Worm (Caenorhabditis elegans): ENCODE data around the gene F31B9.2.

The F31B9.2 gene

DNA sequence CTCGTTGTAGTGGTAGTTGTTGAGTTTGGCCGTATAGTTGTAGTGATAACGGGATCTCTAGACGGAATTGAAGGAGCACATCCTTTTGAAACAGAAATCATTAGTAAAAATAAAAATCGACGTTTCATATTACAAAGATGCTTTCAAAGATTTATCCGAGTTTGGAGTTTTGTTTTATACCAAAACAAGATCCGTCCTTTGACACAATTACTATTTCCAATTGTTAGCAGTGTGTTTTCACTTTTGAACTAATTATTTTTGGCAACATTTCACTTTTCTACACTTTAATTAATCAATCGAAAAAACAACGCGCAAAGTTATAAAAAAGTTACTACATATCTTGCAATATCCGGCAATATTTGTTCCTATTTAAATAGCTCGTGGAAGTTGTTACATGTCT is at the start of gene F31B9.2, which contains the start of gene F31B9.4:
F31B9.2 (plus strand) TSS at position 368 of the 400 bp plus-strand sequence.
F31B9.4 (minus strand) TSS at position 101 of the 400 bp plus-strand sequence.
- TF ChIP-seq unc-62 (GFP tag; optimal IDR thresholded peaks at IDR 0.05): no peak

DNA sequence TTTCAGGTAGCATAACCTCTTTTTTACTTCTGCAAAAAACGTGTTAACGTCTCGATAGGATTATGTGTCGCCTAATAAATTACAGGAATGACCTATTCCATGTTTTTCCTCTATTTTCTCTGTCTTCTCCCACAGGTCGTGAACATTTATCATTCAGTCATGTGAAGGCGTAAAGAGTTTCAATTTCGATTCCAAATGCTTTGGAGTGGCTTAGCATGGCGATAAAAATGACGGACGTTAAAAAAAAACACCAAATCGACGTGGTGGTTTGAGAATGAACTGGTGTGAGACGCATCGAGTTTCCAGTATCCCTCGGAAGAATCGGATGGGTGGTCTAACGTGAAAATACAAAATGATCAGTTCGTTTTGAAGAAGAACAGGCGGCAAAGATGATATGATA is 47.6 kb upstream of the F31B9.2 start:
- TF ChIP-seq unc-62 (GFP tag; optimal IDR thresholded peaks at IDR 0.05): no peak

DNA sequence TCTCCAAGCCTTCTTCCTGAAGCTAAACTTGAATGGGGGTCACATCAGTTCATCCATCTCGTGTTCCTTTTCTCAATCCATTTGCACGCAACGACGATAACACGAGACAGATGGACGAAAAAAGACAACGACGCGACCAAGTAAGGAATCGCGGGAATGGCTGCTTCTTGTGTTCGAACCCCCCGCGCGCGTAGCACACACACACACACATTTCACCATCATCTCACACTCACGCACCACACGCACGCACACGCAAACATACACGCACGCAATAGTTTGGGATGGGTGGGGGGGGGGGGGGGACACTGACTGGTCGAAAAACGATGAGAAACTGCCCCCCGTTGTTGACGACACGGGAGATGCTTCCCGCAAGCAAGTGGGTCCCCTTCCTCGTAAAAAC is 40.2 kb upstream of the F31B9.2 start:
- no peak for TF ChIP-seq unc-62 (GFP tag; optimal IDR thresholded peaks at IDR 0.05)

DNA sequence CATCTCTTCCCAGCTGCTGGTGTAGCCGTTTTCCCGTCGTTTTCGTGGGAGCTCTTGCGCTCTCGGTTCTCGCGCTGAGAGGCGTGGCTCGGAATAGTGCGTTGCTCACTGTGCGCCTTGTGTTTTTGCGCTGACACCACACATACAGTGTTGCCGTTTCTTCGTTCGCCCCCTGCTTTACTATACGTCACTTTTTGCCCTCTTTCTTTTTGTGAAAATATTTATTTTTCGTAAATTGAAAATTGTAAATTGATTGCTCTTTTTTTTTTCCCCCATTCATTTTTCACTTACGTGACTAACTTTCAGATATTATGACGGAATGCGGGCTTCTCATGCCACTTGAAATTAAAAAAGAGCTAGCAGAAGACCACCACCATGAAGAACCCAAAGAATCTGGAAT is 38.4 kb upstream of the F31B9.2 start, which contains the start of gene gmeb-2:
gmeb-2 (plus strand) TSS at position 301 of the 400 bp plus-strand sequence.
- TF ChIP-seq unc-62 (GFP tag; optimal IDR thresholded peaks at IDR 0.05): no peak

DNA sequence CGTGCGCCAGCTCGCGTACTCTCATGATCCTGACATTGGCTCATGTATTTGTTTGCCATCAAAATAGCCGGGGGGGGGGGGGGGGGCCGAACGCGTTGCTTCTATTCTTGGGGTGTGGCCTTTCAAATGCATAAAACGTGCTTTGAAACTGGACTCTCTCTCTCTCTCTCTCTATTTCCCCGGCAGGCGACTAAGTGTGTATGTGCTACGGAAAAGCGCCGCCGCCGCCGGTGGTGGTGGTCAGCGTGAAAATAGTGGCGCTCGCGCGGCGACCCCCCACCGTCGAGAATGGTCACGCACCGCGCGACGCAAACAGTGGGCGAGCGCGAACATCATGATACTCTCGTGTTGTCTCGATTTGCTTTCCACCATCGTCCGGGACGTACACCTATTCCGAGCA is 36.1 kb upstream of the F31B9.2 start:
- no peak for TF ChIP-seq unc-62 (GFP tag; optimal IDR thresholded peaks at IDR 0.05)

DNA sequence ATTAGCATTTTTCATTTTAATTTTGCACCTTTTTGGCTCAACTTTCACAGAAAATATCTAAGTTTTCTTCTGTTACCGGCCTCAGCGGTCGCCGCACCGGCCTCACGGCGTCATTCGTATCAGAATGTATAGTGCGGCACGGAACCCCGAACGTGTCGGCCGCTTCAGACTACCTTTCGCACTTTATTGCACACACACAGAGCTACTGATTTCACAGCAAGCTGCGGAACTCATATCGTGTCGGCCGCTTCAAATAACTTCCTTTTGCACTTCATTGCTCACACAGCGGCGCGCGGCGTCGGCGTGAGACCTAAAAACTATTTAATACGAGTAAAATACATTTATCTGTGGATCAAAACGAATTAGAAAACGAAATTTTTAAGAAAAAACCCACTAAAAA is 32.7 kb upstream of the F31B9.2 start:
- TF ChIP-seq unc-62 (GFP tag; optimal IDR thresholded peaks at IDR 0.05): no peak

DNA sequence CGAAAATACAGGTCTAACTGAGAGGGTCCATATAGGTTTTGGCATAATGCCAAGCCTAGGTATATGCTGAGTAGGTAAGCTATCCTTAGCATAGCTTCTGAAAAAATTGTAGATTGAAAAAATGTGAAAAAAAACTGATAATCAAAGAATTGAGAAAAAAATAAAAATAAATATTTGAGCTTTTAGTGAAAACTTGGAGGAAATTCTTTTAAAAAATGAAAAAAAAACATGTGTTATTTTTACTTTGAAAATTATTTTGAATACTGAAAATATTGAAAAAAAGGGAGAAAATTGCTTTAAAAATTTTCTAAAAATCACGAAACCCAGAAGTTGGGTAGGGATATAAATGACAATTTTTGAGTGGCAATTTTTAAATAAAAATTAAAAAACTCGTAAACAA is 29.7 kb upstream of the F31B9.2 start, which contains the start of gene F53H4.3:
F53H4.3 (minus strand) TSS at position 101 of the 400 bp plus-strand sequence.
- TF ChIP-seq unc-62 (GFP tag; optimal IDR thresholded peaks at IDR 0.05): no peak

DNA sequence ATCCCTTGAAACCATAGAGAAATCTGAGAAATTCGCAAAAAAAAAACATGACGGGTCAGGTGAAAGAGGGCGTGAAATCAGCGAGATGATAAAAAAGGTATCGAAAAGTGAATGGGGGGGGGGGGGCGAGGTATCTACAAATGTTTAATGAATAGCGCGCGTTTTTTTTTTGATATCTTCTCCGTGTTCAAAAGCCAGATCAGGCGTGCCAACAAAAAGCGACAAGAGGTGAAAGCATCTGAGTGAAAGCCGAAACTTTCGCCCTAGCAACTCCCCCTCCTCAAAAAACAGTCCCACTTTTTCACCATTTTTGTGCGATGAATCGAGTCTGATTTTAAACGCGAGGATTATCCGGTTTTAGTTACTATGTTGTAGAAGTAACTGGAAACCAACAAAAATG is 29.2 kb upstream of the F31B9.2 start:
- TF ChIP-seq unc-62 (GFP tag; optimal IDR thresholded peaks at IDR 0.05): no peak

DNA sequence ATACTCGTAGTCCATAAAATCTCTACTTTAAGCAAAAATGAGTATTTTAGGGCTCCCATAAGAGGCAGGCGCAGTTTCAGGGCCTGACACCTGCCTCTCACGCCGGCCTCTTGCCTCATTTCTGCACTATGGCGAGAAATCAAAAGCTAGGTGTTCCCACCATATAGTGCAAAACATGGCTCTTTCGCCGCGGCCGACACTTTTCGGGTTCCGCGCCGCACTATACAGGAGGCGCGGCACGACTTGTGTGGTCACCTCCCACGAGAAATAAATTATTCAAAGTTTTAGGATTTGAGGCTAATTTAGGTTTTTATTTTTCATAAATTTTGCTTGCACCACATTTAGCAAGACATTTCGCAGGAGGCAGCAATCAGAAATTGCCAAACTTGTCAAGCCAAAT is 24.6 kb upstream of the F31B9.2 start:
- no peak for TF ChIP-seq unc-62 (GFP tag; optimal IDR thresholded peaks at IDR 0.05)

DNA sequence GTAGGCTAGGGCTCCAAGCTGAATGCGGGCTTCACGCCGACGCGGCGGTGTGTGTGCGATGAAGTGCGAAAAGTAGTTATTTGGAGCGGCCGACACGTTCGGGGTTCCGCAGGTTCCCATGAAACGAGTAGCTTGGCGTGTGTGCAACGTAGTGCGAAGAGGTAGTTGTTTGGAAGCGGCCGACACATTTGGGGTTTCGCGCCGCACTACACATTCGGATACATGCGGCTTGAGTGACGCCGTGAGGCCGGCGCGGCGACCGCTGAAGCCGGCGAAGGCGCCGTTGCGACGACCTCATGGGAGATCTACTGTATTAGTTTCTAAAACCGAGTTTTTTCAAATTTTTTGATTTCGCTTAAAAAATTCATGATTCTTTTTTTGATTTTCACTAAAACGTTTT is 16.0 kb upstream of the F31B9.2 start:
- no peak for TF ChIP-seq unc-62 (GFP tag; optimal IDR thresholded peaks at IDR 0.05)

DNA sequence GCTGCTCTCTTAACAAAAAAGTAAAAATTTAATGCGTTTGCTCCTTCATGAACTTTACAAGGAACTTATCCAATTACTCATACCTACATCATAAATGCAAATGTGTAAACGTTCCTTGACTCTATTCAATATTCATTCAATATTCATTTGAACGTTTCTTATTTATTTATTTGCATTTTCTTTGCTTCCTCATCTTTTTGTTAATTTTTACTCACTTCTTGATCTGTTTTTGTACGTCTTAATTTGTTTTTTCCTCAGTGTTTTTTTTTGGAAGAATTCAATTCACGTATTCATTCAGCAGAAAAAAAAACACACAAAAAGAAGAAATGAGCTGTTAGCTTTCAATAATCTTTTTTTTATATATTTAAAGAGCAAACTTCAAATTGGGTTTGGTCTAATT is 14.3 kb upstream of the F31B9.2 start:
- TF ChIP-seq unc-62 (GFP tag; optimal IDR thresholded peaks at IDR 0.05): no peak

DNA sequence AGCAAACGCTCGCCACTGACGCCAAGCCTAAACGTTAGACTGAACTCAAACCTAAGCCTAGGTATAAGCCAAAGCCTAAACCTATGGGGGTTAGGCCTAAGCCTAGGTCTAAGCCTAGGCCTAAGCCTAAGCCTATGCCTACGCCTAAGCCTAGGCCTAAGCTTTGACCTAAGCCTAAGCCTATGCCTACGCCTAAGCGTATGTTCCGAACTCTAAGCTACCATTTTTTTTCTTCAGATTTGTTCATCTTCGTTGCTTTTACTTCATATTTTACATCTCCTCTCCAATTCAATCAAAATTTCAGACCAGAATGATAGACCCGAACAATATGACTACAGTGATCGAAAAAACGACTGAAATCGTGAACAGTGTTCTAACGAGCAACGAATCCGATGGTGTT is 6.8 kb upstream of the F31B9.2 start, which contains the start of gene npr-33:
npr-33 (plus strand) TSS at position 301 of the 400 bp plus-strand sequence.
- TF ChIP-seq unc-62 (GFP tag; optimal IDR thresholded peaks at IDR 0.05): no peak

DNA sequence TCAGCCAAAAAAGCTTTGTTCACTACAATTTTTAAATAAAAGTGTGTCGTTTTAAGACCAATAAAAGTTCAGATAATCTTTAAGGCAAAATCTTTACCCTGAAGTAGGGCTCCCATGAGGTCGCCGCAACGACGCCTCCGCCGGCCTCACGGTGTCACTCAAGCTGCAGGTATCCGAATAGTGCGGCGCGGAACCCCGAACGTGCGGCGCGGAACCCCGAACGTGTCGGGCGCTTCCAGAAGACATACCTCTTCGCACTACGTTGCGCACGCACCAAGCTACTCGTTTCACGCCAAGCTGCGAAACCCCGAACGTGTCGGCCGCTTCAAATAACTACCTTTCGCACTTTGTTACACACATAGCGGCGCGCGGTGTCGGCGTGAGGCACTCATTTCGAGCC is 4.3 kb upstream of the F31B9.2 start:
- TF ChIP-seq unc-62 (GFP tag; optimal IDR thresholded peaks at IDR 0.05): no peak

DNA sequence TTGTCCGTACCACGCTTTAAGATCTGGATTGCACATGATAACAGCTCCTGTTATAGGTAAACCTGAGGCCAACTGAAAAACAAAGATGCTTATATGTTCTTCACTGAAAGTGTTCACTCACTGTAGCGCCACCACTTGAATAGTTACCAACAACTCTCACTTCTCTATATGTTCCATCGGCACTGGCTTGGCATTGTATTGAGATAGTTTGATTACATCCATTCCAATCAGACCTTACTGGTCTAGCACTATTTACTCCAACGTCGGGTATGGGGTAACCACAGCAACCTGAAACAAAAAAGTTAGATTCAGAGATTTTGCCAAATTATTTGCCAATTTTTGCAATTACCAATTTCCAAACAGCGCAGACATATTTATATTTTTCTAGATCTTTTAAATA is 1.4 kb upstream of the F31B9.2 start:
- TF ChIP-seq unc-62 (GFP tag; optimal IDR thresholded peaks at IDR 0.05): no peak

DNA sequence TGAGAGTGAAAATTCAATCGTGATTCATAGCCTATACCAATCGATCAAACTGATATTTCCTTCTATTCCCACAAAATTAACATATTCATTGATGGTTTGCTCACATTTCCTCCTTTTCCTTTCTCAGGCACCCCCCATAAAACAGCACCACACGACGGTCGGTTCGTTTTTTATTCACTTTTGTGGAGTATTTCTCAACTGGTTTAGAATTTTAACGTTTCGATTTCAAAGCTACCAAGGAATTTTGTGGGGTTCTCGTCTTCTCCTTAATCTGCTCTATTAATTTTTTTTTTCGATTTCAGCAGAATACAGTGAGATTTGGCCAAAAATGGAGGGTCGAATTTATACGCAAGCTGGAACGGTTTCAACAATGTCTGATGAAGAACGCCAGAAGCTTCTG is 2.2 kb downstream of the F31B9.2 start, which contains the start of gene F31B9.7:
F31B9.7 (plus strand) TSS at position 301 of the 400 bp plus-strand sequence.
- no peak for TF ChIP-seq unc-62 (GFP tag; optimal IDR thresholded peaks at IDR 0.05)

DNA sequence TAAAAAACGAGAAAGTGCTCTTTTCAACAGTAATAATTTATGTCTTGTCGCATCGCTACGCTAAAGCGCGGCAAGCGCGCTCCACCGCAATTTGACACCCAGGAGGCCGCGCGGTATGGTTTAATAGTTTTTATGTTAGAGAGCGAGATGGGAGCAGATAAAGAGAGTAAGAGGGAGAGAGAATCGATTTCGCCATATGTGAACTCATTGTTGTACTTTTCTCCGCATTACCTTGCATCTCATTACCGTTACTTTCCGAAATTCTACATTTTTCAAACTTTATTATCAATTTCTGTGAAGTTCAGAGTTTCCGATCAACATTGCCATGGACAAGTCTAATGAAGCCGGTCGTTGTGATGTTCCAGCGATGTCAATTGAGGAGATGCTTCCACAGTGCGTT is 6.3 kb downstream of the F31B9.2 start, which contains the start of gene F31B9.3:
F31B9.3 (plus strand) TSS at position 301 of the 400 bp plus-strand sequence.
- TF ChIP-seq unc-62 (GFP tag; optimal IDR thresholded peaks at IDR 0.05): no peak

DNA sequence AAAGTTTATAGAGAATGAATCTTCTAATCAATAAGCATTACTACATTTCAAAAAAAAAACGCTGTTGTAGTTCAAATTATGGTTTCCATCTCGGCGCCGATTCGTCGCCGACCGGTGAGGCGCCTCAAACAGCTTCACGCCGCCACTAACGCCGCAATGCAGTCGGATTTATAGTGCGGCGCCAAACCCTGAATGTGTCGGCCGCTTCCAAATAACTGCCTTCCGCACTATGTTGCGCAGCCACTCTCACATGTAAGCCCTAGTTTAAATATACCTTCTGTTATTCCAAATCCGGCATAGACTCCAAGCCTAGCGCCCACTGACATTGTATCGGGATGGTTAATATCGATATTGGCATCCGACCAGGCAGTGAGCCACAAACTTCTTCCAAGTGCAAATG is 15.7 kb downstream of the F31B9.2 start:
- TF ChIP-seq unc-62 (GFP tag; optimal IDR thresholded peaks at IDR 0.05): no peak

DNA sequence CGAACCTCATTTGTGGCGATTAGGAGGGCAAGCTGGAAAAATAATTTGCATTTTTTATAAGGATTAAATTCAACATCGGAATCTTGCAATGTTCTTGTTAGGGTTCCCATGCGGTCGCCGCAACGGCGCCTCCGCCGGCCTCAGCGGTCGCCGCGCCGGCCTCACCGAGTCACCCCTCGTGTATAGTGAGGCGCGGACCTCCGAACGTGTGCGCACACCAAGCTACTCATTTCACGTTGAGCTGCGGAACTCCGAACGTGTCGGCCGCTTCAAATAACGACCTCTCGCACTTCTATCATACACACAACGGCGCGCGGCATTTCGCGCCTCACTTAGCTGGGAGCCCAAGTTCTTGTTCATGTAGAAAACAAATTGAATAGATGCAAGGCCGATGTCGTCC is 20.7 kb downstream of the F31B9.2 start:
- no peak for TF ChIP-seq unc-62 (GFP tag; optimal IDR thresholded peaks at IDR 0.05)

Data from whole organism, dauer.